Worm (Caenorhabditis elegans): ENCODE results near the gene T24C4.3.

The T24C4.3 gene

ce11 chrIII:832855-833504 lies 39.3 kb downstream of the T24C4.3 start, which contains the start of gene zip-2 (continued):
- no peak for TF ChIP-seq daf-8 (GFP tag; IDR thresholded peaks at IDR 0.05)
- no peak for TF ChIP-seq lim-7 (GFP tag; IDR thresholded peaks at IDR 0.05)
- no peak for TF ChIP-seq egl-27 (tag; optimal IDR thresholded peaks at IDR 0.05)
- TF ChIP-seq mdt-29 (GFP tag; IDR thresholded peaks at IDR 0.05): no peak

ce11 chrIII:831961-832360 lies 40.3 kb downstream of the T24C4.3 start, which contains the start of gene ceeh-1:
TSS of gene ceeh-1 (minus strand) at chrIII:832277.
- TF ChIP-seq lsy-2 (tag; optimal IDR thresholded peaks at IDR 0.05): peak in 1 of 2 experiments; percentile 4
- TF ChIP-seq snpc-4 (tag; optimal IDR thresholded peaks at IDR 0.05): no peak
- TF ChIP-seq nhr-77 (tag; optimal IDR thresholded peaks at IDR 0.05): peak; percentile 4
- TF ChIP-seq nhr-28 (tag; optimal IDR thresholded peaks at IDR 0.05): peak; percentile 100
- TF ChIP-seq zip-2 (tag; optimal IDR thresholded peaks at IDR 0.05): no peak
- peak; percentile 20; the same call in 1 of the 2 replicates for TF ChIP-seq dmd-6 (GFP tag; IDR thresholded peaks at IDR 0.05)
- peak in 1 of 2 experiments; percentile 15 for TF ChIP-seq unc-62 (GFP tag; optimal IDR thresholded peaks at IDR 0.05 in 1 of 2)
- no peak for TF ChIP-seq unc-62 (tag; optimal IDR thresholded peaks at IDR 0.05)
- TF ChIP-seq F37D6.2 (tag; optimal IDR thresholded peaks at IDR 0.05): no peak
- no peak for TF ChIP-seq fos-1 (tag; optimal IDR thresholded peaks at IDR 0.05)
- peak; percentile 30 for TF ChIP-seq pqm-1 (tag; optimal IDR thresholded peaks at IDR 0.05)
- no peak for TF ChIP-seq lim-7 (GFP tag; IDR thresholded peaks at IDR 0.05)
- no peak for TF ChIP-seq hlh-30 (tag; optimal IDR thresholded peaks at IDR 0.05; ENCODE audit: insufficient read depth)
- TF ChIP-seq mxl-3 (GFP tag; optimal IDR thresholded peaks at IDR 0.05): peak; percentile 22
- peak; percentile 12 for TF ChIP-seq hlh-11 (tag; optimal IDR thresholded peaks at IDR 0.05)

- TF ChIP-seq skn-1 (tag; optimal IDR thresholded peaks at IDR 0.05): no peak
- no peak for TF ChIP-seq hlh-30 (tag; optimal IDR thresholded peaks at IDR 0.05; ENCODE audit: insufficient read depth)
- TF ChIP-seq aha-1 (tag): peak; percentile 98
These were observed 47.0 kb downstream of the T24C4.3 start for ce11 chrIII:825256-825655.

- TF ChIP-seq nhr-102 (tag; optimal IDR thresholded peaks at IDR 0.05) (no peak), pqm-1 (tag; optimal IDR thresholded peaks at IDR 0.05) (no peak), nhr-6 (tag; optimal IDR thresholded peaks at IDR 0.05) (no peak), nhr-11 (tag; optimal IDR thresholded peaks at IDR 0.05) (peak; percentile 10), ZK546.5 (tag; optimal IDR thresholded peaks at IDR 0.05) (no peak)
These were observed 49.6 kb downstream of the T24C4.3 start, which contains the start of gene clec-149 for ce11 chrIII:822546-823272. TSS of gene clec-149 (plus strand) at chrIII:823222.
